Worm (Caenorhabditis elegans) whole organism, late embryonic: ENCODE results near the gene F35H12.1.

ENCODE experiments used
- C38D4.7 ChIP-seq: fragments of 200-800 bp; sonication (Bioruptor generic); optimal IDR thresholded peaks from 2 replicates; lab custom pipeline; 2018; ENCODE audit warnings: mild to moderate bottlenecking, missing genetic modification characterization, moderate library complexity, missing compliant biosample characterization
- ama-1 ChIP-seq: fragments of 150-350 bp; optimal IDR thresholded peaks from 2 replicates; lab custom pipeline; 2014
- ets-4 ChIP-seq: sonication (generic microtip); optimal IDR thresholded peaks from 2 replicates; lab custom pipeline; 2016; ENCODE audit warnings: missing genetic modification characterization, missing compliant biosample characterization
- nfya-1 ChIP-seq: sonication (generic microtip); optimal IDR thresholded peaks from 2 replicates; lab custom pipeline; 2017; ENCODE audit warnings: missing genetic modification characterization, mild to moderate bottlenecking, missing compliant biosample characterization, antibody characterized with exemption, moderate library complexity
- sdc-2 ChIP-seq: sonication (generic microtip); optimal IDR thresholded peaks from 2 replicates; lab custom pipeline; 2016; ENCODE audit warnings: missing genotype, missing genetic modification characterization, missing compliant biosample characterization
- sox-4 ChIP-seq: sonication (generic microtip); optimal IDR thresholded peaks from 2 replicates; lab custom pipeline; 2017; ENCODE audit warnings: mild to moderate bottlenecking, missing genetic modification characterization, inconsistent platforms, missing compliant biosample characterization
- ttx-3 ChIP-seq: sonication (generic microtip); optimal IDR thresholded peaks from 2 replicates; lab custom pipeline; 2016; ENCODE audit warnings: missing genetic modification reagents, missing genetic modification characterization, missing compliant biosample characterization
- unc-42 ChIP-seq: sonication (generic microtip); optimal IDR thresholded peaks from 2 replicates; lab custom pipeline; 2016; ENCODE audit warnings: missing genotype, missing genetic modification characterization, missing compliant biosample characterization

ce11 chrX:960139-960538 is 26.5 kb downstream of the F35H12.1 start:
- TF ChIP-seq nfya-1 = no peak
- no peak for TF ChIP-seq unc-42 (tag; lab: Kevin White, UChicago)
- TF ChIP-seq ama-1 (lab: Kevin White, UChicago) = no peak
- TF ChIP-seq ttx-3 (tag; lab: Kevin White, UChicago) = no peak
- TF ChIP-seq C38D4.7 = no peak
- no peak for TF ChIP-seq sdc-2 (tag; lab: Kevin White, UChicago)
- TF ChIP-seq sox-4 (tag; lab: Kevin White, UChicago) = no peak
- no peak for TF ChIP-seq ets-4
